Worm (Caenorhabditis elegans) whole organism, L4 larva: ENCODE data around the gene F54B11.8.

ENCODE experiments used
- ZK337.2 ChIP-seq: fragments of 200-800 bp; sonication (Bioruptor generic); IDR thresholded peaks from 2 replicates; pipeline ENCODE4 v1.3.6; 2022; ENCODE audit warnings: missing genetic modification reagents, missing genetic modification characterization, missing compliant biosample characterization
- ZK546.5 ChIP-seq, 2 experiments: sonication (generic microtip); optimal IDR thresholded peaks; 2 replicates each; lab custom pipeline; 2017; ENCODE audit warnings: missing biosample characterization in 2 of 2, missing genetic modification characterization in 2 of 2
- ceh-82 ChIP-seq: sonication (generic microtip); optimal IDR thresholded peaks from 2 replicates; lab custom pipeline; 2017; ENCODE audit warnings: missing biosample characterization, missing genetic modification characterization
- egl-27 ChIP-seq: sonication (generic microtip); optimal IDR thresholded peaks from 3 replicates; lab custom pipeline; 2017; ENCODE audit warnings: missing biosample characterization, missing genetic modification reagents, missing genetic modification characterization
- fos-1 ChIP-seq: fragments of 150-350 bp; optimal IDR thresholded peaks from 2 replicates; lab custom pipeline; 2014; ENCODE audit warnings: missing biosample characterization, missing genetic modification characterization
- hif-1 ChIP-seq, 2 experiments: sonication (generic microtip); optimal IDR thresholded peaks; 2 replicates each; lab custom pipeline; 2016 to 2017; ENCODE audit warnings: missing compliant biosample characterization in 2 of 2, missing genetic modification characterization in 2 of 2, missing genetic modification reagents in 2 of 2, missing genotype in 2 of 2, mild to moderate bottlenecking in 1 of 2
- hlh-30 ChIP-seq: sonication (generic microtip); optimal IDR thresholded peaks from 2 replicates; lab custom pipeline; 2017; ENCODE audit warnings: antibody characterized with exemption, mild to moderate bottlenecking, missing genetic modification characterization, missing compliant biosample characterization; ENCODE audit not compliant: insufficient read depth
- nhr-48 ChIP-seq: sonication (generic microtip); optimal IDR thresholded peaks from 2 replicates; lab custom pipeline; 2016; ENCODE audit warnings: mild to moderate bottlenecking, missing genetic modification characterization, missing compliant biosample characterization
- snpc-4 ChIP-seq: fragments of 150-350 bp; optimal IDR thresholded peaks from 2 replicates; lab custom pipeline; 2014; ENCODE audit warnings: missing biosample characterization, missing genetic modification characterization
- unc-39 ChIP-seq: sonication (generic microtip); optimal IDR thresholded peaks from 2 replicates; lab custom pipeline; 2017; ENCODE audit warnings: missing biosample characterization, missing genetic modification characterization
- unc-62 ChIP-seq, 3 experiments: fragments of 150-350 bp in 1 of 3; sonication (generic microtip); optimal IDR thresholded peaks in 2 of 3; peaks in 1 of 3; 1 replicate in 1 of 3; 2 replicates in 2 of 3; lab custom pipeline; 2014 to 2017; ENCODE audit warnings: missing biosample characterization in 3 of 3, missing genetic modification characterization in 3 of 3, missing genetic modification reagents in 3 of 3, missing genotype in 1 of 3
- zag-1 ChIP-seq: fragments of 150-350 bp; optimal IDR thresholded peaks from 2 replicates; lab custom pipeline; 2014; ENCODE audit warnings: missing biosample characterization, missing genetic modification characterization
- ztf-7 ChIP-seq: fragments of 150-350 bp; optimal IDR thresholded peaks from 2 replicates; lab custom pipeline; 2014; ENCODE audit warnings: missing biosample characterization, missing genetic modification characterization

DNA sequence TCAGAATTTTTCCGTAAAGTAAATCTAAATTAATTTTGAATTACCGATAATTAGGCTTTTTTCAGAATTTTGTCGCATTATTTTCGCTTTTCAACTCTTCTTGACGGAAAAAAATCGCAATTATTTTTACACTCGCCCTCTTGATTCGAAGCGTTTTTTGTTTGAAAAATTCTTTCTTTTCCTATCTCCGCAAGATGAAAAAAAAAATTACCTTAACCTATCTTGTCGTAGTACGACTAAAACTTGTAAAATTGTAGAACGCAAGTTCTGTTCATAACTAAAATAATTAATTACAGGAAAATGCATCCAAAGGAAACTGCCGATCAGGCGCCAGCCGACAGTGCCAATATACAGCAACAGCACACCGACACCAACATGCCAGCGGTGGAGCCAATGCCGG is 3.6 kb downstream of the F54B11.8 start, which contains the start of gene F54B11.7:
- TF ChIP-seq egl-27 (tag; lab: Kevin White, UChicago) (no peak), unc-62 (GFP tag; optimal IDR thresholded peaks at IDR 0.05 in 1 of 2; lab: Kevin White, UChicago) (no peak), unc-62 (tag; optimal IDR thresholded peaks at IDR 0.05; lab: Kevin White, UChicago) (no peak), ceh-82 (no peak), nhr-48 (tag; lab: Kevin White, UChicago) (no peak), ztf-7 (tag; lab: Kevin White, UChicago) (no peak), zag-1 (tag; lab: Kevin White, UChicago) (no peak), hlh-30 (tag; lab: Kevin White, UChicago) (no peak), snpc-4 (tag; lab: Kevin White, UChicago) (no peak), unc-39 (tag; lab: Kevin White, UChicago) (no peak), ZK337.2 (GFP tag; lab: Robert Waterston, UW) (no peak), ZK546.5 (tag; optimal IDR thresholded peaks at IDR 0.05; lab: Kevin White, UChicago) (no peak), hif-1 (tag; optimal IDR thresholded peaks at IDR 0.05; lab: Kevin White, UChicago) (no peak), fos-1 (tag; lab: Kevin White, UChicago) (no peak)
